Worm (Caenorhabditis elegans): ENCODE results near the gene smim-14.

The smim-14 gene

ce11 chrIII:3504239-3504638 lies 34.7 kb upstream of the smim-14 start:
- TF ChIP-seq nhr-25 (tag; optimal IDR thresholded peaks at IDR 0.05) (no peak), fos-1 (tag; optimal IDR thresholded peaks at IDR 0.05) (no peak), elt-1 (tag; optimal IDR thresholded peaks at IDR 0.05) (no peak), nhr-76 (tag; optimal IDR thresholded peaks at IDR 0.05) (no peak), elt-3 (tag; optimal IDR thresholded peaks at IDR 0.05) (no peak), egl-27 (tag; optimal IDR thresholded peaks at IDR 0.05) (no peak)

ce11 chrIII:3503286-3503685 lies 33.7 kb upstream of the smim-14 start, which contains the start of gene rpl-16:
rpl-16 (minus strand) TSS chrIII:3503604.
- TF ChIP-seq elt-3 (tag; optimal IDR thresholded peaks at IDR 0.05) (no peak), ceh-16 (tag; optimal IDR thresholded peaks at IDR 0.05) (no peak), ztf-4 (tag; optimal IDR thresholded peaks at IDR 0.05) (no peak), nhr-43 (tag; optimal IDR thresholded peaks at IDR 0.05; ENCODE audit: poor library complexity, severe bottlenecking) (no peak), ama-1 (optimal IDR thresholded peaks at IDR 0.05) (no peak), nhr-23 (tag; optimal IDR thresholded peaks at IDR 0.05) (no peak)

- TF ChIP-seq nhr-77 (tag; optimal IDR thresholded peaks at IDR 0.05), result peak; percentile 18
- no peak for TF ChIP-seq nhr-23 (tag; optimal IDR thresholded peaks at IDR 0.05)
- no peak for TF ChIP-seq nhr-12 (tag; optimal IDR thresholded peaks at IDR 0.05)
- TF ChIP-seq ztf-4 (tag; optimal IDR thresholded peaks at IDR 0.05), result no peak
- TF ChIP-seq fos-1 (tag; optimal IDR thresholded peaks at IDR 0.05), result no peak
- no peak for TF ChIP-seq nhr-25 (tag; optimal IDR thresholded peaks at IDR 0.05)
These were observed 32.8 kb upstream of the smim-14 start, which contains the start of gene M01F1.8 for ce11 chrIII:3502215-3502838. M01F1.8 (minus strand) TSS chrIII:3502549.

- TF ChIP-seq jun-1 (tag; optimal IDR thresholded peaks at IDR 0.05) (peak; percentile 3), nhr-77 (tag; optimal IDR thresholded peaks at IDR 0.05) (no peak), ztf-11 (tag; optimal IDR thresholded peaks at IDR 0.05) (no peak)
These were observed 30.3 kb upstream of the smim-14 start for ce11 chrIII:3499850-3500249.

ce11 chrIII:3498957-3499356 lies 29.4 kb upstream of the smim-14 start, which contains the start of gene M01F1.9:
M01F1.9 (minus strand) TSS chrIII:3499057.
- TF ChIP-seq lin-15B (tag; optimal IDR thresholded peaks at IDR 0.05), result no peak
- no peak for TF ChIP-seq nfya-1 (tag; optimal IDR thresholded peaks at IDR 0.05; ENCODE audit: insufficient read depth)
- no peak for TF ChIP-seq nhr-23 (tag; optimal IDR thresholded peaks at IDR 0.05)
- no peak for TF ChIP-seq elt-3 (tag; optimal IDR thresholded peaks at IDR 0.05)
- no peak for TF ChIP-seq nhr-25 (tag; optimal IDR thresholded peaks at IDR 0.05)
- TF ChIP-seq nhr-43 (tag; optimal IDR thresholded peaks at IDR 0.05; ENCODE audit: poor library complexity, severe bottlenecking), result no peak
- TF ChIP-seq nhr-76 (tag; optimal IDR thresholded peaks at IDR 0.05), result no peak

ce11 chrIII:3493138-3493537 lies 23.6 kb upstream of the smim-14 start, which contains the start of gene gly-14:
gly-14 (minus strand) TSS chrIII:3493238.
- TF ChIP-seq tbx-2 (tag; optimal IDR thresholded peaks at IDR 0.05) (no peak), pha-4 (tag; optimal IDR thresholded peaks at IDR 0.05) (no peak), mml-1 (tag; optimal IDR thresholded peaks at IDR 0.05) (no peak), daf-12 (tag; optimal IDR thresholded peaks at IDR 0.05) (no peak), ceh-9 (tag; optimal IDR thresholded peaks at IDR 0.05) (no peak), ztf-4 (tag; optimal IDR thresholded peaks at IDR 0.05) (no peak), nhr-43 (tag; optimal IDR thresholded peaks at IDR 0.05; ENCODE audit: poor library complexity, severe bottlenecking) (no peak), nhr-11 (tag; optimal IDR thresholded peaks at IDR 0.05) (no peak), unc-39 (tag; optimal IDR thresholded peaks at IDR 0.05) (no peak), lin-15B (tag; optimal IDR thresholded peaks at IDR 0.05) (no peak), skn-1 (tag; optimal IDR thresholded peaks at IDR 0.05) (no peak), aly-2 (tag; optimal IDR thresholded peaks at IDR 0.05) (no peak), elt-2 (tag; optimal IDR thresholded peaks at IDR 0.05) (no peak)

ce11 chrIII:3488224-3488623 lies 18.7 kb upstream of the smim-14 start, which contains the start of gene C34C12.7:
C34C12.7 (minus strand) TSS chrIII:3488341.
- TF ChIP-seq nhr-237 (tag; optimal IDR thresholded peaks at IDR 0.05) (no peak), ama-1 (optimal IDR thresholded peaks at IDR 0.05) (no peak), nhr-67 (tag; optimal IDR thresholded peaks at IDR 0.05) (no peak), elt-3 (tag; optimal IDR thresholded peaks at IDR 0.05) (no peak), nhr-23 (tag; optimal IDR thresholded peaks at IDR 0.05) (no peak), nhr-12 (tag; optimal IDR thresholded peaks at IDR 0.05) (no peak), nhr-76 (tag; optimal IDR thresholded peaks at IDR 0.05) (no peak), pha-4 (tag; optimal IDR thresholded peaks at IDR 0.05) (no peak), fkh-10 (GFP tag; optimal IDR thresholded peaks at IDR 0.05) (no peak), aly-2 (tag; optimal IDR thresholded peaks at IDR 0.05) (no peak)

Measured in whole organism, L3 larva.